Worm (Caenorhabditis elegans) whole organism, L4 larva: ENCODE results near the gene Y82E9BR.18.

Experiments used
- F44E2.7 ChIP-seq: fragments of 200-800 bp; sonication (Bioruptor generic); IDR thresholded peaks from 2 replicates; pipeline ENCODE4 v2.1.2; 2022; ENCODE audit warnings: missing genetic modification characterization, missing compliant biosample characterization
- F49E8.2 ChIP-seq: sonication (generic microtip); optimal IDR thresholded peaks from 2 replicates; lab custom pipeline; 2016; ENCODE audit warnings: missing compliant biosample characterization, mild to moderate bottlenecking, missing genetic modification characterization, borderline replicate concordance
- Y105C5A.15 ChIP-seq: fragments of 200-800 bp; sonication (Bioruptor generic); IDR thresholded peaks from 2 replicates; pipeline ENCODE4 v1.3.6; 2022; ENCODE audit warnings: missing genetic modification characterization, missing compliant biosample characterization
- Y5F2A.4 ChIP-seq: fragments of 200-800 bp; sonication (Bioruptor generic); optimal IDR thresholded peaks from 2 replicates; lab custom pipeline; 2018; ENCODE audit warnings: mild to moderate bottlenecking, missing genetic modification characterization, missing compliant biosample characterization
- ZK546.5 ChIP-seq, 2 experiments: sonication (generic microtip); optimal IDR thresholded peaks; 2 replicates each; lab custom pipeline; 2017; ENCODE audit warnings: missing biosample characterization in 2 of 2, missing genetic modification characterization in 2 of 2
- aha-1 ChIP-seq: fragments of 150-350 bp; peaks from one replicate; lab custom pipeline; 2014; ENCODE audit warnings: missing biosample characterization, missing genetic modification characterization
- aly-2 ChIP-seq: sonication (generic microtip); optimal IDR thresholded peaks from 2 replicates; lab custom pipeline; 2018; ENCODE audit warnings: missing biosample characterization, missing genetic modification characterization
- ceh-28 ChIP-seq: fragments of 150-350 bp; optimal IDR thresholded peaks from 2 replicates; lab custom pipeline; 2014; ENCODE audit warnings: missing biosample characterization, missing genetic modification reagents, missing genetic modification characterization
- ceh-62 ChIP-seq: sonication (generic microtip); optimal IDR thresholded peaks from 2 replicates; lab custom pipeline; 2017; ENCODE audit warnings: missing biosample characterization, missing genetic modification characterization
- daf-16 ChIP-seq, 3 experiments: sonication (generic microtip); optimal IDR thresholded peaks; 2 replicates each; lab custom pipeline; 2016 to 2017; ENCODE audit warnings: missing genetic modification characterization in 3 of 3, missing genetic modification reagents in 3 of 3, mild to moderate bottlenecking in 2 of 3, missing compliant biosample characterization in 2 of 3, missing biosample characterization in 1 of 3, moderate library complexity in 1 of 3
- daf-19 ChIP-seq: fragments of 200-800 bp; sonication (Bioruptor generic); conservative IDR thresholded peaks from 2 replicates; pipeline ENCODE4 v1.3.6; 2022; ENCODE audit warnings: missing genetic modification characterization, missing compliant biosample characterization
- duxl-1 ChIP-seq: sonication (generic microtip); optimal IDR thresholded peaks from 2 replicates; lab custom pipeline; 2016; ENCODE audit warnings: mild to moderate bottlenecking, missing genetic modification characterization, moderate library complexity, missing compliant biosample characterization; ENCODE audit not compliant: poor library complexity
- fos-1 ChIP-seq: fragments of 150-350 bp; optimal IDR thresholded peaks from 2 replicates; lab custom pipeline; 2014; ENCODE audit warnings: missing biosample characterization, missing genetic modification characterization
- hmg-1.1 ChIP-seq: fragments of 200-800 bp; sonication (Bioruptor generic); IDR thresholded peaks from 2 replicates; pipeline ENCODE4 v1.3.6; 2022; ENCODE audit warnings: missing genetic modification reagents, missing genetic modification characterization, missing compliant biosample characterization
- lin-13 ChIP-seq: fragments of 150-350 bp; optimal IDR thresholded peaks from 2 replicates; lab custom pipeline; 2014; ENCODE audit warnings: missing biosample characterization, missing genetic modification reagents, missing genetic modification characterization
- lin-38 ChIP-seq: fragments of 200-800 bp; sonication (Bioruptor generic); IDR thresholded peaks from 2 replicates; pipeline ENCODE4 v1.3.6; 2022; ENCODE audit warnings: missing genetic modification reagents, missing genetic modification characterization, missing compliant biosample characterization
- lin-39 ChIP-seq: fragments of 150-350 bp; optimal IDR thresholded peaks from 2 replicates; lab custom pipeline; 2014; ENCODE audit warnings: missing biosample characterization, missing genetic modification reagents, missing genetic modification characterization
- lir-3 ChIP-seq: sonication (generic microtip); optimal IDR thresholded peaks from 2 replicates; lab custom pipeline; 2016; ENCODE audit warnings: mild to moderate bottlenecking, missing genetic modification characterization, missing compliant biosample characterization
- madf-9 ChIP-seq: fragments of 200-800 bp; sonication (Bioruptor generic); conservative IDR thresholded peaks from 2 replicates; pipeline ENCODE4 v1.3.6; 2022; ENCODE audit warnings: missing genetic modification reagents, missing genetic modification characterization, missing compliant biosample characterization
- mdl-1 ChIP-seq, 2 experiments: fragments of 150-350 bp in 1 of 2; sonication (generic microtip) in 1 of 2; optimal IDR thresholded peaks; 2 replicates each; lab custom pipeline; 2014 to 2017; ENCODE audit warnings: missing biosample characterization in 2 of 2, missing genetic modification characterization in 2 of 2
- mdt-29 ChIP-seq: fragments of 200-800 bp; sonication (Bioruptor generic); IDR thresholded peaks from 2 replicates; pipeline ENCODE4 v1.3.6; 2022; ENCODE audit warnings: missing genetic modification reagents, missing genetic modification characterization, missing compliant biosample characterization
- nhr-237 ChIP-seq: sonication (generic microtip); optimal IDR thresholded peaks from 2 replicates; lab custom pipeline; 2017; ENCODE audit warnings: missing biosample characterization, missing genetic modification characterization
- nhr-28 ChIP-seq: fragments of 150-350 bp; optimal IDR thresholded peaks from 2 replicates; lab custom pipeline; 2014; ENCODE audit warnings: missing biosample characterization, missing genetic modification characterization
- nhr-48 ChIP-seq: sonication (generic microtip); optimal IDR thresholded peaks from 2 replicates; lab custom pipeline; 2016; ENCODE audit warnings: mild to moderate bottlenecking, missing genetic modification characterization, missing compliant biosample characterization
- nhr-6 ChIP-seq: fragments of 150-350 bp; optimal IDR thresholded peaks from 2 replicates; lab custom pipeline; 2014; ENCODE audit warnings: missing biosample characterization, missing genetic modification characterization
- pha-4 ChIP-seq, 2 experiments: fragments of 150-350 bp in 1 of 2; fragments of 200-800 bp in 1 of 2; sonication (Bioruptor generic) in 1 of 2; IDR thresholded peaks in 1 of 2; optimal IDR thresholded peaks in 1 of 2; 2 replicates each; pipeline versions ENCODE4 v1.3.6 to Lab custom; 2014 to 2022; ENCODE audit warnings: missing genetic modification characterization in 2 of 2, missing genetic modification reagents in 2 of 2, missing biosample characterization in 1 of 2, missing compliant biosample characterization in 1 of 2
- set-16 ChIP-seq: fragments of 200-800 bp; sonication (Bioruptor generic); IDR thresholded peaks from 2 replicates; pipeline ENCODE4 v1.3.6; 2022; ENCODE audit warnings: missing genetic modification reagents, missing genetic modification characterization, missing compliant biosample characterization
- skn-1 ChIP-seq: fragments of 150-350 bp; optimal IDR thresholded peaks from 2 replicates; lab custom pipeline; 2014; ENCODE audit warnings: missing biosample characterization, missing genetic modification characterization
- unc-130 ChIP-seq: sonication (generic microtip); optimal IDR thresholded peaks from 2 replicates; lab custom pipeline; 2016; ENCODE audit warnings: missing genetic modification reagents, missing genetic modification characterization, missing compliant biosample characterization
- unc-62 ChIP-seq, 3 experiments: fragments of 150-350 bp in 1 of 3; sonication (generic microtip); optimal IDR thresholded peaks in 2 of 3; peaks in 1 of 3; 1 replicate in 1 of 3; 2 replicates in 2 of 3; lab custom pipeline; 2014 to 2017; ENCODE audit warnings: missing biosample characterization in 3 of 3, missing genetic modification characterization in 3 of 3, missing genetic modification reagents in 3 of 3, missing genotype in 1 of 3
- zfp-2 ChIP-seq: sonication (generic microtip); optimal IDR thresholded peaks from 2 replicates; lab custom pipeline; 2016; ENCODE audit warnings: mild to moderate bottlenecking, missing genetic modification characterization, missing compliant biosample characterization
- zip-11 ChIP-seq: fragments of 200-800 bp; sonication (Bioruptor generic); IDR thresholded peaks from 2 replicates; pipeline ENCODE4 v1.3.6; 2022; ENCODE audit warnings: missing genetic modification characterization, missing compliant biosample characterization
- zip-2 ChIP-seq: fragments of 150-350 bp; optimal IDR thresholded peaks from 2 replicates; lab custom pipeline; 2014; ENCODE audit warnings: missing biosample characterization, missing genetic modification characterization
- ztf-11 ChIP-seq: fragments of 150-350 bp; optimal IDR thresholded peaks from 2 replicates; lab custom pipeline; 2014; ENCODE audit warnings: missing biosample characterization, missing genetic modification characterization

The Y82E9BR.18 gene

ce11 chrIII:1495230-1495629 is 11.9 kb upstream of the Y82E9BR.18 start, which contains the start of gene Y82E9BR.19:
TSS of gene Y82E9BR.19 (minus strand) at chrIII:1495330.
- no peak for TF ChIP-seq madf-9
- no peak for TF ChIP-seq unc-130 (GFP tag; lab: Kevin White, UChicago)
- no peak for TF ChIP-seq nhr-28 (tag; lab: Kevin White, UChicago)
- peak; percentile 73 for TF ChIP-seq aha-1 (tag; lab: Kevin White, UChicago)
- TF ChIP-seq zip-11 (GFP tag; lab: Robert Waterston, UW), result no peak

ce11 chrIII:1468358-1469305 is 14.7 kb downstream of the Y82E9BR.18 start:
- TF ChIP-seq ceh-28 (tag; lab: Kevin White, UChicago) (peak; percentile 87), unc-62 (GFP tag; optimal IDR thresholded peaks at IDR 0.05 in 1 of 2; lab: Kevin White, UChicago) (peak in 1 of 2 experiments; percentile 23), unc-62 (tag; optimal IDR thresholded peaks at IDR 0.05; lab: Kevin White, UChicago) (no peak), zip-2 (tag; lab: Kevin White, UChicago) (no peak)
- TF ChIP-seq, all 104 proteins: peak for 2

ce11 chrIII:1456859-1457258 is 26.4 kb downstream of the Y82E9BR.18 start:
- TF ChIP-seq nhr-237 (tag; lab: Kevin White, UChicago) (no peak), pha-4 (GFP tag; IDR thresholded peaks at IDR 0.05; lab: Robert Waterston, UW) (no peak), pha-4 (tag; optimal IDR thresholded peaks at IDR 0.05; lab: Kevin White, UChicago) (no peak), daf-16 (GFP tag; optimal IDR thresholded peaks at IDR 0.05; lab: Kevin White, UChicago) (no peak), daf-16 (tag; optimal IDR thresholded peaks at IDR 0.05; lab: Kevin White, UChicago) (no peak), nhr-6 (tag; lab: Kevin White, UChicago) (no peak), ztf-11 (tag; lab: Kevin White, UChicago) (no peak), zip-11 (GFP tag; lab: Robert Waterston, UW) (no peak), F44E2.7 (GFP tag; lab: Robert Waterston, UW) (no peak), Y105C5A.15 (GFP tag; lab: Robert Waterston, UW) (no peak), nhr-48 (tag; lab: Kevin White, UChicago) (no peak), aha-1 (tag; lab: Kevin White, UChicago) (no peak), lin-38 (no peak)
- TF ChIP-seq, all 104 proteins: peak for 0

ce11 chrIII:1455674-1456073 is 27.6 kb downstream of the Y82E9BR.18 start, which contains the start of gene Y82E9BR.17:
TSS of gene Y82E9BR.17 (minus strand) at chrIII:1455774.
- no peak for TF ChIP-seq lin-39 (tag; lab: Kevin White, UChicago)
- no peak for TF ChIP-seq hmg-1.1
- TF ChIP-seq lir-3 (tag; lab: Kevin White, UChicago), result no peak
- TF ChIP-seq pha-4 (GFP tag; IDR thresholded peaks at IDR 0.05; lab: Robert Waterston, UW), result no peak
- no peak for TF ChIP-seq pha-4 (tag; optimal IDR thresholded peaks at IDR 0.05; lab: Kevin White, UChicago)
- TF ChIP-seq nhr-237 (tag; lab: Kevin White, UChicago), result no peak
- no peak for TF ChIP-seq zfp-2 (tag; lab: Kevin White, UChicago)
- no peak for TF ChIP-seq fos-1 (tag; lab: Kevin White, UChicago)
- no peak for TF ChIP-seq mdt-29
- TF ChIP-seq, all 104 proteins: peak for 0

ce11 chrIII:1446747-1447146 is 36.6 kb downstream of the Y82E9BR.18 start:
- TF ChIP-seq daf-19 (GFP tag; lab: Robert Waterston, UW) (no peak), aly-2 (no peak), lin-13 (GFP tag; lab: Kevin White, UChicago) (no peak), F49E8.2 (tag; lab: Kevin White, UChicago) (no peak), skn-1 (tag; lab: Kevin White, UChicago) (no peak), ceh-62 (tag; lab: Kevin White, UChicago) (no peak), Y5F2A.4 (GFP tag; lab: Kevin White, UChicago) (no peak), ZK546.5 (tag; optimal IDR thresholded peaks at IDR 0.05; lab: Kevin White, UChicago) (no peak), mdl-1 (tag; optimal IDR thresholded peaks at IDR 0.05; lab: Kevin White, UChicago) (no peak), set-16 (GFP tag; lab: Robert Waterston, UW) (no peak; the same call in 1 of the 2 replicates), duxl-1 (tag; lab: Kevin White, UChicago) (no peak), zfp-2 (tag; lab: Kevin White, UChicago) (no peak)
